Fruit fly (Drosophila melanogaster): ENCODE results near the gene Dhc98D.

- no peak for TF ChIP-seq Vsx2 (GFP tag; optimal IDR thresholded peaks at IDR 0.05; ENCODE audit: partially characterized antibody)
- no peak for TF ChIP-seq sv (GFP tag; optimal IDR thresholded peaks at IDR 0.05)
- TF ChIP-seq GATAd (GFP tag; optimal IDR thresholded peaks at IDR 0.05), result no peak
These were observed 60.5 kb downstream of the Dhc98D start for dm6 chr3R:28547129-28547753.
